Worm (Caenorhabditis elegans) whole organism, midembryonic: ENCODE measurements around the gene T09A5.14.

Source experiments
- flt-1 ChIP-seq: fragments of 200-800 bp; sonication (Bioruptor generic); IDR thresholded peaks from 2 replicates; pipeline ENCODE4 v1.3.6; 2022; ENCODE audit warnings: missing genetic modification characterization, missing compliant biosample characterization
- ref-1 ChIP-seq: fragments of 200-800 bp; sonication (Bioruptor generic); conservative IDR thresholded peaks from 2 replicates; pipeline ENCODE4 v1.3.6; 2022; ENCODE audit warnings: missing genetic modification reagents, missing genetic modification characterization, missing compliant biosample characterization
- ztf-29 ChIP-seq: fragments of 200-800 bp; sonication (Bioruptor generic); IDR thresholded peaks from 2 replicates; pipeline ENCODE4 v1.3.6; 2022; ENCODE audit warnings: missing genetic modification reagents, missing genetic modification characterization, missing compliant biosample characterization

ce11 chrII:7810162-7810868, 21.8 kb upstream of the T09A5.14 start:
- TF ChIP-seq flt-1, result no peak
- TF ChIP-seq ztf-29 (GFP tag; lab: Robert Waterston, UW), result no peak
- TF ChIP-seq ref-1, result no peak
